Worm (Caenorhabditis elegans) whole organism, early embryonic: Measurements from ENCODE around the gene srlf-22.

Experiments used
- B0310.2 ChIP-seq: sonication (generic microtip); optimal IDR thresholded peaks from 2 replicates; lab custom pipeline; 2016; ENCODE audit warnings: mild to moderate bottlenecking, missing genetic modification characterization, missing compliant biosample characterization
- F13C5.2 ChIP-seq: sonication (generic microtip); optimal IDR thresholded peaks from 2 replicates; lab custom pipeline; 2017; ENCODE audit warnings: mild to moderate bottlenecking, missing genetic modification characterization, inconsistent platforms, missing compliant biosample characterization
- ama-1 ChIP-seq: fragments of 150-350 bp; optimal IDR thresholded peaks from 2 replicates; lab custom pipeline; 2014
- ceh-13 ChIP-seq: fragments of 200-800 bp; sonication (Bioruptor generic); optimal IDR thresholded peaks from 2 replicates; lab custom pipeline; 2018; ENCODE audit warnings: mild to moderate bottlenecking, missing genetic modification characterization, missing compliant biosample characterization
- flt-1 ChIP-seq: fragments of 200-800 bp; sonication (Bioruptor generic); IDR thresholded peaks from 2 replicates; pipeline ENCODE4 v1.3.6; 2022; ENCODE audit warnings: missing genetic modification characterization, missing compliant biosample characterization
- hmbx-1 ChIP-seq: sonication (generic microtip); optimal IDR thresholded peaks from 2 replicates; lab custom pipeline; 2016; ENCODE audit warnings: mild to moderate bottlenecking, missing genetic modification characterization, missing compliant biosample characterization
- hmg-4 ChIP-seq: fragments of 200-800 bp; sonication (Bioruptor generic); optimal IDR thresholded peaks from 2 replicates; lab custom pipeline; 2018; ENCODE audit warnings: mild to moderate bottlenecking, missing genetic modification characterization, missing compliant biosample characterization
- hnd-1 ChIP-seq: sonication (generic microtip); optimal IDR thresholded peaks from 2 replicates; lab custom pipeline; 2016; ENCODE audit warnings: missing genetic modification characterization, missing compliant biosample characterization
- scrt-1 ChIP-seq: fragments of 200-800 bp; sonication (Bioruptor generic); IDR thresholded peaks from 2 replicates; pipeline ENCODE4 v1.3.6; 2022; ENCODE audit warnings: missing genetic modification characterization, missing compliant biosample characterization
- sea-1 ChIP-seq: fragments of 200-800 bp; sonication (Bioruptor generic); conservative IDR thresholded peaks from 2 replicates; pipeline ENCODE4 v1.3.6; 2022; ENCODE audit warnings: missing genetic modification characterization, missing compliant biosample characterization
- tbx-11 ChIP-seq: fragments of 200-800 bp; sonication (Bioruptor generic); IDR thresholded peaks from 2 replicates; pipeline ENCODE4 v1.3.6; 2022; ENCODE audit warnings: missing genetic modification characterization, missing compliant biosample characterization
- tbx-37 ChIP-seq: fragments of 200-800 bp; sonication (Bioruptor generic); conservative IDR thresholded peaks from 2 replicates; pipeline ENCODE4 v1.3.6; 2022; ENCODE audit warnings: missing genetic modification reagents, missing genetic modification characterization, missing compliant biosample characterization

ce11 chrV:849512-849911 lies 41.4 kb upstream of the srlf-22 start, which contains the start of gene srbc-12:
- no peak for TF ChIP-seq F13C5.2 (tag; lab: Kevin White, UChicago)
- TF ChIP-seq ama-1, result no peak
- TF ChIP-seq B0310.2 (tag; lab: Kevin White, UChicago), result no peak
- TF ChIP-seq flt-1 (GFP tag; lab: Robert Waterston, UW), result no peak
- no peak for TF ChIP-seq hmg-4 (GFP tag; lab: Kevin White, UChicago)
- TF ChIP-seq tbx-11 (GFP tag; lab: Robert Waterston, UW), result no peak
- no peak for TF ChIP-seq ceh-13 (GFP tag; lab: Kevin White, UChicago)
- no peak for TF ChIP-seq hmbx-1 (tag; lab: Kevin White, UChicago)
- TF ChIP-seq sea-1 (GFP tag; lab: Robert Waterston, UW), result no peak
- TF ChIP-seq scrt-1, result no peak
- no peak for TF ChIP-seq hnd-1 (tag; lab: Kevin White, UChicago)
- TF ChIP-seq tbx-37 (GFP tag; lab: Robert Waterston, UW), result no peak
